Fruit fly (Drosophila melanogaster) Kc167 (cell line): Measurements from ENCODE around the gene Phyhd1.

Experiments used
- Myc ChIP-seq: fragments of >200 bp; optimal IDR thresholded peaks from 2 replicates; lab custom pipeline; 2017; ENCODE audit warnings: missing external identifiers
- Sin3A ChIP-seq: fragments of >200 bp; optimal IDR thresholded peaks from 2 replicates; lab custom pipeline; 2018; ENCODE audit warnings: missing external identifiers
- h ChIP-seq: fragments of >200 bp; optimal IDR thresholded peaks from 3 replicates; lab custom pipeline; 2018; ENCODE audit warnings: missing external identifiers
- insv ChIP-seq: fragments of >200 bp; optimal IDR thresholded peaks from 3 replicates; lab custom pipeline; 2018; ENCODE audit warnings: missing external identifiers
- psq ChIP-seq: fragments of >200 bp; optimal IDR thresholded peaks from 2 replicates; lab custom pipeline; 2017; ENCODE audit warnings: missing external identifiers
- ttk ChIP-seq: sonication (Bioruptor generic); optimal IDR thresholded peaks from 2 replicates; lab custom pipeline; 2017; ENCODE audit warnings: missing external identifiers

The Phyhd1 gene

DNA sequence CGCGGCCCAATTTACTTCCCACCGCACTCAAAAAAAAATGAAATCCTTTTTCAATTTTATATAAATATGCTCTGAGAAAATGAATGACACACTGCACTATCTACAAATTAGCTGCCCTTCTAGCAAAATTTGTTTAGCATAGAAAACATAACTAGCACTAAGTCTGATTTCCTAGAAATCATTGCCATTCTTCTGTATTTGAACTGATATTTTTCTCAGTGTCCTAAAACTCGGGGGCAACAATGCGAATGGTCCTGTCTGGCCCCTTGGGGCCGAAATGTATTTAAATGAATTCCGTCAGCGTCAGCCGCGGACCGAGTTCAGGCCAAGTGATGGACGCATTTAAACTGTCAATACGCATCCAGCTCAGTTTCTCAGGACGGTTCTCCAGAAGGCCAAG, 8.0 kb downstream of the Phyhd1 start:
- TF ChIP-seq h (lab: Kevin White, UChicago), result no peak
- no peak for TF ChIP-seq Sin3A (lab: Kevin White, UChicago)
- no peak for TF ChIP-seq ttk (lab: Kevin White, UChicago)
- no peak for TF ChIP-seq insv
- no peak for TF ChIP-seq psq (lab: Kevin White, UChicago)
- no peak for TF ChIP-seq Myc (lab: Kevin White, UChicago)

DNA sequence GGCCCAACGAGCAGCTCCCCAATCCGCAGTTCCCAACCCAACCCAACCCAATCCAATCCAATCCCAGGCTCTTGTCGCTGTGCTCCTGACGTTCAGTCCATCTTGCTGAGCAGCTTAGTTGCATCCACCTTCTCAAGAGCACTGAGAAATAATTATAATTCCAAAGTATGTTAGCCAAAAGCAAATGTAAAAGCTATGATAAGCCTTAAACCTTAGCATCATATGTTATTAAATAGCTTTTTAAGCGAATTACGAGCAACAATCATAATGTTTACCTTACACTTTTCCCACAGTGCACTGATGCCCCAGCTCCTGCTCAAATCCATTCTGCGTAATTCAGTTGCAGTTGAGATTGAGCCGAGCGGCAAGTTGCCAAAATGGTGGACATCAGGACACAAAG, 10.8 kb downstream of the Phyhd1 start:
- no peak for TF ChIP-seq insv
- TF ChIP-seq ttk (lab: Kevin White, UChicago), result no peak
- no peak for TF ChIP-seq h (lab: Kevin White, UChicago)
- TF ChIP-seq psq (lab: Kevin White, UChicago), result no peak
- TF ChIP-seq Sin3A (lab: Kevin White, UChicago), result no peak
- no peak for TF ChIP-seq Myc (lab: Kevin White, UChicago)

DNA sequence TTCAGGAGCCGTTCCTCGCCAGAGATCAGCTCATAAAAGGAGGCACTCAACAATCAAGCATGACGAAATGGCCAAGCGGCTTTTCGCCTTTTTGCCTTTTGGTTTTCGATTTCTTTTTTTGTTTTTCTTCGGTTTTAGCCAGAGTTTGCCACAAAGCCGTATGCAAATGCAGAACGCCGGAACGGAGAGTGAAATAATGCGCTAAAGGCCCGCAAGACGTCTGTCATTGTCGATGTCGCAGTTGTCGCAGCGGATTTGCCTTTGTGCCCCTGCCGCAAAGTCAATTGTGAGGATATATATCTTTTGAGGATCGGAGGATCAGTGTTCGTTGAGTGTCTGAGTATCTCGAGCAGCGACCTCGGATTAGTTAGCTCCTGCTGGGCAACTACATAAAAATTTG, 12.8 kb downstream of the Phyhd1 start:
- TF ChIP-seq h (lab: Kevin White, UChicago), result no peak
- no peak for TF ChIP-seq Sin3A (lab: Kevin White, UChicago)
- TF ChIP-seq psq (lab: Kevin White, UChicago), result no peak
- no peak for TF ChIP-seq ttk (lab: Kevin White, UChicago)

DNA sequence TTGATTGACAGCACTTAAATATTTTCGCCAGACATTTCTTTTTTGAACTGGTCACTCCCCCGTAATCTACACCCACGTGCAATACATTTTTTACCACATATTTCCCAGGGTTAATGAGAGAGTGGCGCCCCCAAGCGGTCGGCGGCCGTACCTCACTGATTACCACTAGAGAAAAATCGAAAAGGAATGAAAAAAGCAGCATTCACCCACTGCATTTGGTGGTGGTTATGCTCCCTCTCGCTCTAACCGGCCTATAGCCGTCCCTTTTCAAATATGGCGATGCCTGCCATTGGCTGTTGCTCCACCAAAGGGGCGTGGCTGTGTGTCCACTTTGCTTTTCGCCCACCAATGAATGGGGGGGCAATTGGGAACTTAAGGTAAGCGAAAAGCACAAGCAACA, 15.8 kb downstream of the Phyhd1 start:
- TF ChIP-seq psq (lab: Kevin White, UChicago) (no peak), insv (no peak), ttk (lab: Kevin White, UChicago) (no peak), Myc (lab: Kevin White, UChicago) (no peak), h (lab: Kevin White, UChicago) (no peak), Sin3A (lab: Kevin White, UChicago) (no peak)

DNA sequence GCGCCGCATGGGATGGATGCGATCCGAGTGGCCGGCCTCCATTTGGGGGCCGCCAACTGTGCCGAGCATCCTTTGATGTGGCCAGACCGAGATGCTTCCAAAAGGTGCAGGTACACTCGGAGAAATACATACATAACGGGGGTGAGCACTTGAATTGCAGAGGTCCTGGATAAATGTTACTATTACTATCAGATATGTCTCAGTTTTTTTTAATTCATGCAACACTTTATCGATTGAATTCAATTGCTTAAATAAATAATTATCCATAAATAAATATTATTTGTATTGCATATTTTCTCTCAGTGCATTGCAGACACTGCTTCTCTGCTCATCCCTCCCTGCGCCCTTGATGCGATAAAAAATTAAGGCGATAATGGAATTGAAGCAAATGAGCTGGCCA, 19.6 kb downstream of the Phyhd1 start:
- TF ChIP-seq insv, result no peak
- TF ChIP-seq Sin3A (lab: Kevin White, UChicago), result no peak
- no peak for TF ChIP-seq psq (lab: Kevin White, UChicago)
- no peak for TF ChIP-seq ttk (lab: Kevin White, UChicago)
- no peak for TF ChIP-seq Myc (lab: Kevin White, UChicago)
- TF ChIP-seq h (lab: Kevin White, UChicago), result no peak

DNA sequence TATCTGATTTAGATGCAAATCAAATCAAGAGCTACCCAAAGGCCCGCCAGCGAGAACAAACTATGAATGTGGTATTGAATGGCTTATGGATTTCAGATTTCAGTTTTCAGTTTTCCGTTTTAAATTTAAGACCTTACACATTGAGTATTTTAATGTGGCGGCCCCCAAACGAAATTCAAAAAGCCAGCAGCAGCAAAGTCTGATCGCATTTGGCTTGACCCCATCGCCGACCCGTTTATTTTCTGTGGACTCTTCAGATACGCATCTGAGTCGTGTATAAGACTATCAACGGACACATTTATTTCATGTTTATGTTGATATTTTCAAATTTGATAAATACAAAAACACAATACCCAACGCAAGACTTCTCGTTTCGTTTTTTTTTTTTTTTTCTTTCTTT, 21.2 kb downstream of the Phyhd1 start:
- TF ChIP-seq h (lab: Kevin White, UChicago) (no peak), ttk (lab: Kevin White, UChicago) (no peak), insv (no peak), Myc (lab: Kevin White, UChicago) (no peak), Sin3A (lab: Kevin White, UChicago) (no peak), psq (lab: Kevin White, UChicago) (no peak)

DNA sequence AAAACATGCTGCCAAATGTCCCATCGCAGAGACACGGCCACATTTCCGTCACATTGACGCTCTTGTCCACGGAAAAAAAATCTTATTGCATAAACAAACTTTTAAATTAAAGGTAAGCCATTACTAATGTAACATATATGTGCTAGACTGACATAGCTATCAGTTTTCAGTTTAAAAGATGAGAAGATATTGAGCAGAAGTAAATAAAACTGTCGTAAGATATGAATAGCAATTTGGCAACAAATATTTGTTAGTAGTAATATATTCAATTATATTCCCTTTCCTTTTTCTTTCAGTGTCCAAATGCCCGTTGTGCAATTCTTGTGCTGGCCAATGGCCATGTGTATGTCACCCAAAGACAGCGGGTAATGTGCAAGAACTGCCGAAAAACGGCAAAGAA, 21.9 kb downstream of the Phyhd1 start:
- TF ChIP-seq insv, result no peak
- TF ChIP-seq h (lab: Kevin White, UChicago), result no peak
- TF ChIP-seq Sin3A (lab: Kevin White, UChicago), result no peak
- no peak for TF ChIP-seq ttk (lab: Kevin White, UChicago)
- TF ChIP-seq psq (lab: Kevin White, UChicago), result no peak
- no peak for TF ChIP-seq Myc (lab: Kevin White, UChicago)

DNA sequence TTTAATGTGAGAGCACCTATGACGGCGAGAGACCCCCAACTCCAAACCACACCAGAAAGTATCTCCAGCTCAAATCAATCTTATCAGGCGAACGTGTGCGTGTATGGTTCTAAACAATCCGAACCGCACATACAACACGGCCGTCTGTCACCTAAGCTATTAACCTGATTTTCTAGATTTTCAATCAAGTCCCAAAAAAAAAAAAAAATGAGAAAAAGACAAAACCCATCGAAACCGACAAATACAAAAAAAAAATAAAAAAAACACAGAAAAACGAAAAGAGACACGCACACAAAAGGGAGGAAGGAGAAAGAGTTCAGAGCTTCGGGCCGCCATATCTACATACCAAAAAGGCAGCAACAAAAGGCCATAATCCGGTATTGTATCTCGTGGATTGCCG, 24.1 kb downstream of the Phyhd1 start:
- TF ChIP-seq h (lab: Kevin White, UChicago) (no peak), Sin3A (lab: Kevin White, UChicago) (no peak), psq (lab: Kevin White, UChicago) (no peak), insv (no peak), ttk (lab: Kevin White, UChicago) (no peak), Myc (lab: Kevin White, UChicago) (no peak)

DNA sequence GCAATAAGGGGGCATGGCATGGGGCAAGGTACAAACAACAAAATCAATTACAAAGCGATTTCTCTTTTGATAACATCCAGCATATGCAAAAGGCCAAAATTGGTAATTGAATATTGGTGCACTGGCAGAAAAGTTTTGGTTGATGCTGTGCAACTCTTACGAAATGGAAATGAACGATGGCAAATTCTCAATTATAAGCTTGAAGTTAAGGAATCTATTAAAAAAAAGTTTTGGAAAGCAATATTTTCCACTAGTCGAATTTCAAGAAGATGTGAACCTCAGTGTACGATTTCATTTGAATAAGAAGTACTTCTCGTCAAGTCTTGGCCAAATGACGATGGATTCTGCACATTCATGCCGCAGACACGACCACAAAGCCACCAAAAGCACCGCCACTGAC, 24.8 kb downstream of the Phyhd1 start:
- TF ChIP-seq Myc (lab: Kevin White, UChicago) (no peak), psq (lab: Kevin White, UChicago) (no peak), Sin3A (lab: Kevin White, UChicago) (no peak), insv (no peak), ttk (lab: Kevin White, UChicago) (no peak), h (lab: Kevin White, UChicago) (no peak)

DNA sequence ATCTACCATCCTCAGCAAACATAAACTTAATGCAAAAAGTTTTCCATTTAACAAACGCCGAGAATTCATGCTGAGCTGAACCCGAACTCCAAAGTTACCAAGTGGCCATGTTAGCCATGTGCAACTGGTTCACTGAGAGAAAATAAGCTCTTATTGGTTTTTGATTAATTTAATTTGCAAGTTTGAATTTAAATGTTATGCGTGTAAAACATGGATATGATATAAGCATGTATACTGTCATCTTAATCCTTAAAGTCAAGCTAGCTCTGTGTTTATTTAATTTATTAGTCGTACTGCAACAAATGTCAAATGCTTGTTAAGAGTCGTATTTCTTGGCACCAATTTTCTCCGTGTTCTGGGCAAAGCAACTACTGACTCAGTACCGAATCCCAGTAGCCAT, 26.1 kb downstream of the Phyhd1 start:
- no peak for TF ChIP-seq Myc (lab: Kevin White, UChicago)
- TF ChIP-seq psq (lab: Kevin White, UChicago), result no peak
- no peak for TF ChIP-seq Sin3A (lab: Kevin White, UChicago)
- TF ChIP-seq h (lab: Kevin White, UChicago), result no peak
- TF ChIP-seq ttk (lab: Kevin White, UChicago), result no peak
- no peak for TF ChIP-seq insv

DNA sequence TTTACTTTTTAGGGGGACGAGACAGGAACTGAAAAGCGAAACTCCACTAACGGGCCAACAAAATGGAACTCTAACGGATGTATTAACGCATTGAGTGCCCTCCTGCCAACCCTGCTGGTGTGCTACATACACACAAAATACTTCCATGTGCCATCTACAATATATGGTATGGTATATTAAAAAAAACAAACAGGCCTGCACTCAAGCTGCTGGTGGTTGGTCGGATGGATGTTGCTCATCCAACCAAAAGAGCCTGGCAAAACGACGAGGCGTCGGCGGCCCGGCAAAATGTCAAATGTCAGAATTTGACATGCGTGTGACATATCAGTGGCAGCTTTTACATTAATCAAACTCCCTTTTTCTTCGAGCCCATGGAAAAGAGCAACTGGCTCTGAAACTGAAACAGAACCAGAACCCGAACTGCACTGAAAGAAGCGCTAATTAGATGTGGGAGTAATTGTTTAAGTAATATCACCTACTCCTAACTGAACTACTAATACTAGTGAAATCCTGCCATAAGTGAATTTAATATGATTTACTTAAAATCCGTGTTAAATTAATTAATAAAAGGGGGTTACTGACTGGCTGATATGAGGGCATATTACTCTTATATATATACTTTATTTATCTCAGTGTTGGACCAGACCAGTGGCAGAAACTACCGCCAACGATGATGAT, 29.9 kb downstream of the Phyhd1 start:
- no peak for TF ChIP-seq Sin3A (lab: Kevin White, UChicago)
- no peak for TF ChIP-seq psq (lab: Kevin White, UChicago)
- TF ChIP-seq insv, result no peak
- TF ChIP-seq ttk (lab: Kevin White, UChicago), result no peak
- TF ChIP-seq Myc (lab: Kevin White, UChicago), result no peak
- TF ChIP-seq h (lab: Kevin White, UChicago), result no peak

DNA sequence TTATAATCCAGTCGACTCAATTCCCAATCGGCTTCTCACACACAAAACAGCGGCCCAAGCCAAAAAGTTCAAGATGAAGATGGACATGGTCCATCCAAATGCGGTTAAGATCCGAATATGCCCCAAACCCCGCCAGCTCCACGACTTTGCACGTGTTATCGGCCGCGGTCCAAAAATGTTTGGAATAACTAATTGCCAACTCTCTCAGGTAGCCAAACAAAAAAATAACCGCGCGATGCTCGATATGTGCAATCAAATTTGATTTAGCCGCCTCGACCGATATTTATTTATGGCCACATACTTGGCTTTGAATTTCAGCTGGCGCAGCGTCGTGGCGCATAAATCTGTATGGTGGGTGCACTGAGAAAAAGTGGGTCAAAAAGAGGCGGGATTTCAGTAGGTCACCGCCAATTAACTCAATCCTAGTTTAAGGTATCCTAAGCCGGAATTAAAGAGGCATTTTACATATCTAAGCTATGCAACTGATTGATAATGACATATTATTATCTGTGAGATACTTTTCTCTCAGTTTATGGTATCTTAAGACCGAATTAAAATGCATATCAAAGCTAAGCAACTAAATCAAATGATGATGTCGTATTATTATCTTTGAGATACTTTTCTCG, 32.1 kb downstream of the Phyhd1 start:
- TF ChIP-seq h (lab: Kevin White, UChicago) (no peak), Myc (lab: Kevin White, UChicago) (no peak)
